Fruit fly (Drosophila melanogaster): ENCODE measurements around the gene crq.

Gene crq

dm6 chr2L:430820-431628 is 21.8 kb downstream of the crq start, which contains the start of gene ex:
TSS of gene ex (plus strand) at chr2L:431227.
- TF ChIP-seq rgr (GFP tag; optimal IDR thresholded peaks at IDR 0.05) (peak; percentile 8), sv (GFP tag; optimal IDR thresholded peaks at IDR 0.05) (no peak), fru (GFP tag; optimal IDR thresholded peaks at IDR 0.05) (no peak), Dif (GFP tag; optimal IDR thresholded peaks at IDR 0.05; ENCODE audit: partially characterized antibody) (no peak), jim (GFP tag; optimal IDR thresholded peaks at IDR 0.05) (no peak), lola (GFP tag; optimal IDR thresholded peaks at IDR 0.05) (no peak), h (GFP tag; optimal IDR thresholded peaks at IDR 0.05) (no peak), Hnf4 (GFP tag; optimal IDR thresholded peaks at IDR 0.05) (peak; percentile 2), CrebA (GFP tag; optimal IDR thresholded peaks at IDR 0.05; ENCODE audit: borderline replicate concordance) (peak; percentile 88), pan (optimal IDR thresholded peaks at IDR 0.05) (no peak), Abd-B (GFP tag; optimal IDR thresholded peaks at IDR 0.05) (no peak), Hr83 (GFP tag; optimal IDR thresholded peaks at IDR 0.05; ENCODE audit: poor library complexity, severe bottlenecking) (peak; percentile 15), usp (GFP tag; optimal IDR thresholded peaks at IDR 0.05) (no peak), GATAd (GFP tag; optimal IDR thresholded peaks at IDR 0.05) (no peak), OdsH (GFP tag; optimal IDR thresholded peaks at IDR 0.05) (peak; percentile 12), foxo (GFP tag; optimal IDR thresholded peaks at IDR 0.05) (peak in 1 of 2 experiments; percentile 53), psq (GFP tag; optimal IDR thresholded peaks at IDR 0.05) (peak; percentile 40), CG9705 (GFP tag; optimal IDR thresholded peaks at IDR 0.05) (no peak), dl (GFP tag; optimal IDR thresholded peaks at IDR 0.05; ENCODE audit: insufficient read depth in 1 of 2, partially characterized antibody in 2 of 2) (no peak), Myc (optimal IDR thresholded peaks at IDR 0.05) (no peak), Dfd (GFP tag; optimal IDR thresholded peaks at IDR 0.05) (no peak), tai (GFP tag; optimal IDR thresholded peaks at IDR 0.05) (no peak), brk (GFP tag; optimal IDR thresholded peaks at IDR 0.05) (peak; percentile 13), dsf (GFP tag; optimal IDR thresholded peaks at IDR 0.05; ENCODE audit: borderline replicate concordance) (no peak), HLH106 (tag; optimal IDR thresholded peaks at IDR 0.05) (no peak), ey (GFP tag; optimal IDR thresholded peaks at IDR 0.05) (no peak), woc (GFP tag; optimal IDR thresholded peaks at IDR 0.05) (no peak), Sp1 (GFP tag; optimal IDR thresholded peaks at IDR 0.05) (peak; percentile 16), dmrt93B (GFP tag; optimal IDR thresholded peaks at IDR 0.05) (no peak), CG32264 (GFP tag; optimal IDR thresholded peaks at IDR 0.05) (no peak), Rel (GFP tag; optimal IDR thresholded peaks at IDR 0.05) (no peak), Rel (tag; optimal IDR thresholded peaks at IDR 0.05) (peak; percentile 25), br (GFP tag; optimal IDR thresholded peaks at IDR 0.05) (no peak), sage (GFP tag; optimal IDR thresholded peaks at IDR 0.05) (peak; percentile 36)

DNA sequence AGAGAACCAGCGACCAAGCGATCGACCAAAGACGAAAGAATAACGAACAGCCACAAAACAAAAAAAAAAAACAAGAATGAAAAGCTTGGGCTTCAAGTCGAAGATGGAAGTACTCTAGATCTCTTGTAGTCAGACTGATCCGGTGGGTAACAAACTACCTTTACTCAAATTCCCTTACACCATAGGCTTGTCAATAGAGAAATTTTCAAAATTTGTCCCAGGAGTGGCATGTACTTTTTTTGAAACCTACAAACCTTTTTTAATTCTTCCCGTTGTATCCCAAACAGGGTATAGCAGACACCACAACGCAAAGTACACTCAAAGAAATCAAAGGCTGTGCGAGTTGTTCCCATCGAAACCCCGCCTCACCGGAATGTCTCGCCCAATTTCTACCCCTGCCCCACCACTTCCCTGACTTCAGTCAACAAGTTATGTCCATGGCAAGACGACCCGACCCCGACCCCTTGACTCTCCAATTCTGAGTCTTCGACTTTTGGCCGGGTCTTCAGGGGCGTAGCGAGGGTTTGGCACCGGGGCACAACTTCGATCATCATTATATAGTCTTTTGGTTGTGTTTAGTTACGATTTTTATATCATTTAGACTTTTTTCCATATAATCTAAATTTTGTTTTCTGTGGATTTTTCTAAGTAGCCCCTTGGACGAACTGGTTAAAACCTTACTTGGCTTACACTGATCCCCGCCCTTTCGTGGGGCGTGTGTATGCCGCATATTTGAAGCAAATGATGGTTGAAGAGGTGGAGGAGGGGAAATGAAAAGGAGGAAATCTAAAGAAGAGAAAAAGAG is 22.9 kb downstream of the crq start:
- TF ChIP-seq dsf (GFP tag; optimal IDR thresholded peaks at IDR 0.05; ENCODE audit: borderline replicate concordance) = peak; percentile 82
- peak; percentile 93 for TF ChIP-seq sage (GFP tag; optimal IDR thresholded peaks at IDR 0.05)
- peak; percentile 24 for TF ChIP-seq CrebA (GFP tag; optimal IDR thresholded peaks at IDR 0.05; ENCODE audit: borderline replicate concordance)
- peak; percentile 94 for TF ChIP-seq Sp1 (GFP tag; optimal IDR thresholded peaks at IDR 0.05)
- TF ChIP-seq CG9705 (GFP tag; optimal IDR thresholded peaks at IDR 0.05) = peak; percentile 82
- TF ChIP-seq h (GFP tag; optimal IDR thresholded peaks at IDR 0.05) = peak; percentile 97
- TF ChIP-seq dmrt93B (GFP tag; optimal IDR thresholded peaks at IDR 0.05) = peak; percentile 89
- TF ChIP-seq Abd-B (GFP tag; optimal IDR thresholded peaks at IDR 0.05) = no peak
- peak; percentile 87 for TF ChIP-seq CG32264 (GFP tag; optimal IDR thresholded peaks at IDR 0.05)
- no peak for TF ChIP-seq Dif (GFP tag; optimal IDR thresholded peaks at IDR 0.05; ENCODE audit: partially characterized antibody)
- peak; percentile 96 for TF ChIP-seq woc (GFP tag; optimal IDR thresholded peaks at IDR 0.05)
- TF ChIP-seq Myc (optimal IDR thresholded peaks at IDR 0.05) = no peak
- TF ChIP-seq GATAd (GFP tag; optimal IDR thresholded peaks at IDR 0.05) = no peak
- no peak for TF ChIP-seq lola (GFP tag; optimal IDR thresholded peaks at IDR 0.05)
- no peak for TF ChIP-seq Hr83 (GFP tag; optimal IDR thresholded peaks at IDR 0.05; ENCODE audit: poor library complexity, severe bottlenecking)
- TF ChIP-seq br (GFP tag; optimal IDR thresholded peaks at IDR 0.05) = peak; percentile 96
- peak; percentile 94 for TF ChIP-seq HLH106 (tag; optimal IDR thresholded peaks at IDR 0.05)
- TF ChIP-seq Hr78 (GFP tag; optimal IDR thresholded peaks at IDR 0.05) = no peak
- TF ChIP-seq pan (optimal IDR thresholded peaks at IDR 0.05) = no peak
- no peak for TF ChIP-seq Vsx2 (GFP tag; optimal IDR thresholded peaks at IDR 0.05; ENCODE audit: partially characterized antibody)
- TF ChIP-seq usp (GFP tag; optimal IDR thresholded peaks at IDR 0.05) = no peak
- TF ChIP-seq dl (GFP tag; optimal IDR thresholded peaks at IDR 0.05; ENCODE audit: insufficient read depth in 1 of 2, partially characterized antibody in 2 of 2) = no peak
- TF ChIP-seq Dfd (GFP tag; optimal IDR thresholded peaks at IDR 0.05) = no peak
- TF ChIP-seq ey (GFP tag; optimal IDR thresholded peaks at IDR 0.05) = peak; percentile 96
- TF ChIP-seq Jra (GFP tag; optimal IDR thresholded peaks at IDR 0.05) = peak; percentile 76
- peak; percentile 95 for TF ChIP-seq Hnf4 (GFP tag; optimal IDR thresholded peaks at IDR 0.05)
- TF ChIP-seq Rel (GFP tag; optimal IDR thresholded peaks at IDR 0.05) = no peak
- peak; percentile 61 for TF ChIP-seq Rel (tag; optimal IDR thresholded peaks at IDR 0.05)
- peak; percentile 59 for TF ChIP-seq Mio (GFP tag; optimal IDR thresholded peaks at IDR 0.05)
- peak; percentile 93 for TF ChIP-seq rgr (GFP tag; optimal IDR thresholded peaks at IDR 0.05)
- TF ChIP-seq psq (GFP tag; optimal IDR thresholded peaks at IDR 0.05) = peak; percentile 97
- peak; percentile 89 for TF ChIP-seq brk (GFP tag; optimal IDR thresholded peaks at IDR 0.05)
- peak; percentile 96 for TF ChIP-seq fru (GFP tag; optimal IDR thresholded peaks at IDR 0.05)
- TF ChIP-seq OdsH (GFP tag; optimal IDR thresholded peaks at IDR 0.05) = peak; percentile 95
- no peak for TF ChIP-seq N (GFP tag; optimal IDR thresholded peaks at IDR 0.05)
- no peak for TF ChIP-seq jim (GFP tag; optimal IDR thresholded peaks at IDR 0.05)
- TF ChIP-seq tai (GFP tag; optimal IDR thresholded peaks at IDR 0.05) = peak; percentile 90
- peak; percentile 73 to 96 for TF ChIP-seq foxo (GFP tag; optimal IDR thresholded peaks at IDR 0.05)
- peak; percentile 0 for TF ChIP-seq sv (GFP tag; optimal IDR thresholded peaks at IDR 0.05)

Measured in whole organism, wandering third instar larva.